Fruit fly (Drosophila melanogaster): ENCODE data around the gene Gem3.

The Gem3 gene

DNA sequence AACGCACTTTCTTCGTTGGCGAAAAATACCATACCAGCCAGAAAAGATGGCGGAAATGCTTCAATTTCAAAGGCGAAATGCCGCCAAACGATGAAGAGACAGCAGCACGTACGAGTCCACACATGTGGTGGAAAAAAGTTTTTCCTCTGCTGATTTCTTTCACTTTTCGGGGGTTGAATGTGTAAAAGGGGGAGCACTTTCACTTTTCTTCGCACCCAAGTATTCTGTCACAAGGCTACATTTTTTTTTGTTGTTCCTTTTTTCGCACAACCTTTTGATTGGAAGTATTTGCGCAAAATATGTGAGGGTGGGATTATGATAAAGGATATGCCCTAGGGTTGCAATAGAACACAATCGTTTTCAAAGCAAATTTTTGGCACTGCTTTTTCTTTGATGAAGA lies 53.4 kb downstream of the Gem3 start:
- TF ChIP-seq Sin3A (optimal IDR thresholded peaks at IDR 0.05), result no peak
- TF ChIP-seq h (optimal IDR thresholded peaks at IDR 0.05), result no peak
- TF ChIP-seq ttk (optimal IDR thresholded peaks at IDR 0.05), result no peak
- no peak for TF ChIP-seq insv (optimal IDR thresholded peaks at IDR 0.05)
- no peak for TF ChIP-seq Myc (optimal IDR thresholded peaks at IDR 0.05)
- no peak for TF ChIP-seq psq (optimal IDR thresholded peaks at IDR 0.05)

All from Kc167 (cell line).